Fruit fly (Drosophila melanogaster): ENCODE data around the gene CG5623.

The CG5623 gene

dm6 chr3R:15803502-15804461 is 36.5 kb upstream of the CG5623 start, which contains the start of gene alpha-Man-IIb (continued):
- TF ChIP-seq CG16779 (GFP tag; IDR thresholded peaks at IDR 0.05): no peak
- no peak for TF ChIP-seq Fer2 (tag; optimal IDR thresholded peaks at IDR 0.05)
- TF ChIP-seq CG8281 (tag; optimal IDR thresholded peaks at IDR 0.05): no peak
- no peak for TF ChIP-seq Atf-2 (GFP tag; optimal IDR thresholded peaks at IDR 0.05)
- TF ChIP-seq CG33557 (GFP tag; optimal IDR thresholded peaks at IDR 0.05): peak; percentile 12
- peak; percentile 92 for TF ChIP-seq onecut (GFP tag; IDR thresholded peaks at IDR 0.05)
- TF ChIP-seq CG3065 (GFP tag; optimal IDR thresholded peaks at IDR 0.05): no peak
- peak; percentile 98 for TF ChIP-seq CG11560 (tag; IDR thresholded peaks at IDR 0.05)
- TF ChIP-seq Hsf (GFP tag; optimal IDR thresholded peaks at IDR 0.05): peak; percentile 9
- no peak for TF ChIP-seq CG2202 (tag; optimal IDR thresholded peaks at IDR 0.05)
- peak; percentile 58 for TF ChIP-seq inv (GFP tag; IDR thresholded peaks at IDR 0.05; ENCODE audit: partially characterized antibody)
- peak; percentile 18 for TF ChIP-seq CG30403 (GFP tag; optimal IDR thresholded peaks at IDR 0.05)
- peak; percentile 48 for TF ChIP-seq CG1024 (GFP tag; IDR thresholded peaks at IDR 0.05)
- TF ChIP-seq CG2875 (GFP tag; optimal IDR thresholded peaks at IDR 0.05): no peak
- TF ChIP-seq tgo (GFP tag; IDR thresholded peaks at IDR 0.05): no peak
- TF ChIP-seq CG8089 (GFP tag; optimal IDR thresholded peaks at IDR 0.05): no peak
- TF ChIP-seq NC2α (GFP tag; optimal IDR thresholded peaks at IDR 0.05): no peak
- peak; percentile 6 for TF ChIP-seq CG13894 (tag; optimal IDR thresholded peaks at IDR 0.05)
- no peak for TF ChIP-seq CG13123 (GFP tag; optimal IDR thresholded peaks at IDR 0.05)
- no peak for TF ChIP-seq ash1 (GFP tag; optimal IDR thresholded peaks at IDR 0.05)
- TF ChIP-seq caup (GFP tag; optimal IDR thresholded peaks at IDR 0.05; ENCODE audit: severe bottlenecking): no peak
- TF ChIP-seq CG6854 (GFP tag; optimal IDR thresholded peaks at IDR 0.05): peak; percentile 54
- TF ChIP-seq gt (GFP tag; IDR thresholded peaks at IDR 0.05): no peak
- no peak for TF ChIP-seq dati (GFP tag; IDR thresholded peaks at IDR 0.05)

- no peak for TF ChIP-seq E2f2 (GFP tag; IDR thresholded peaks at IDR 0.05)
- TF ChIP-seq row (GFP tag; IDR thresholded peaks at IDR 0.05): no peak
- TF ChIP-seq NK7.1 (GFP tag; optimal IDR thresholded peaks at IDR 0.05): no peak
- TF ChIP-seq CG1024 (GFP tag; IDR thresholded peaks at IDR 0.05): no peak
- TF ChIP-seq CG10431 (GFP tag; optimal IDR thresholded peaks at IDR 0.05): no peak
- TF ChIP-seq twi (tag; optimal IDR thresholded peaks at IDR 0.05): peak; percentile 94
- no peak for TF ChIP-seq az2 (GFP tag; optimal IDR thresholded peaks at IDR 0.05)
Measured at dm6 chr3R:15802006-15802405, 34.8 kb upstream of the CG5623 start, which contains the start of gene CG9593. Gene CG9593, plus strand, starts transcription at chr3R:15802275.

dm6 chr3R:15794258-15794727 is 27.1 kb upstream of the CG5623 start:
- TF ChIP-seq BtbVII (GFP tag; optimal IDR thresholded peaks at IDR 0.05) (peak; percentile 53), mld (GFP tag; IDR thresholded peaks at IDR 0.05; ENCODE audit: partially characterized antibody) (no peak), Hmr (GFP tag; optimal IDR thresholded peaks at IDR 0.05) (peak; percentile 46), CG10147 (GFP tag; optimal IDR thresholded peaks at IDR 0.05) (peak; percentile 4), row (GFP tag; IDR thresholded peaks at IDR 0.05) (0 out of 3 replicates have a peak, but pooled peaks have one; percentile 10), CG33557 (GFP tag; optimal IDR thresholded peaks at IDR 0.05) (no peak), seq (GFP tag; IDR thresholded peaks at IDR 0.05) (peak; percentile 40; the same call in 1 of the 2 replicates), CG12659 (GFP tag; optimal IDR thresholded peaks at IDR 0.05) (peak; percentile 41), CG8388 (GFP tag; optimal IDR thresholded peaks at IDR 0.05) (peak; percentile 2), Nf-YC (tag; optimal IDR thresholded peaks at IDR 0.05) (peak; percentile 39), ewg (GFP tag; optimal IDR thresholded peaks at IDR 0.05) (peak; percentile 53), Ravus (GFP tag; IDR thresholded peaks at IDR 0.05) (no peak), CG30020 (tag; optimal IDR thresholded peaks at IDR 0.05) (no peak), NK7.1 (GFP tag; optimal IDR thresholded peaks at IDR 0.05) (peak; percentile 15), CG17612 (GFP tag; IDR thresholded peaks at IDR 0.05) (no peak), maf-S (GFP tag; optimal IDR thresholded peaks at IDR 0.05) (peak; percentile 32), CG17912 (GFP tag; optimal IDR thresholded peaks at IDR 0.05) (peak; percentile 71), CG6683 (GFP tag; optimal IDR thresholded peaks at IDR 0.05) (no peak), Oli (tag; optimal IDR thresholded peaks at IDR 0.05) (no peak)

Measured in whole organism, embryonic.